Worm (Caenorhabditis elegans): ENCODE measurements around the gene col-2.

Gene col-2

ce11 chrIV:10056138-10056537 is 29.1 kb downstream of the col-2 start, which contains the start of gene T04B2.7 (continued):
- TF ChIP-seq rpc-1 (optimal IDR thresholded peaks at IDR 0.05) (no peak), rpc-1 (tag; optimal IDR thresholded peaks at IDR 0.05) (no peak), ceh-79 (tag; optimal IDR thresholded peaks at IDR 0.05) (no peak)

DNA sequence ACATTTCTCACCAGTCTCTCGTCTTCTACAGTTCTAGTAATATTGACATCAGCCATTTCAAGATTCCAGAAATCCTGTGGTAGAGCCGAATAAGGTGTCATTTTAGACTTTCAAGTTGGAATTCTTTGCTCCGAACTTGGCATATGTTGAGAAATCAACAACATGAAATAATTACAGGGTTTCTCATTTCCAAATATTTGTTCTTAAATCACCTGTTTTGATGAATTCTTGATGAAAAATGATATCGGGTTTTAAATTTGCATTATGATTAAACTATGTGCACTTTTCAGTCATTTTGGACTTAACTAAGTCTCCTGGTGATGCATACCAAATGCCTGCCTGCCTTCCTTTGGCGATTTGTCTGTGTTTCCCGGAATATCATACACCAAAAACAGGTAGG is 31.7 kb downstream of the col-2 start, which contains the start of gene srv-12:
srv-12 (minus strand) TSS at position 101 of the 400 bp plus-strand sequence.
- TF ChIP-seq snpc-1.1 (tag; optimal IDR thresholded peaks at IDR 0.05; ENCODE audit: insufficient read depth): no peak
- no peak for TF ChIP-seq hmg-20 (GFP tag; IDR thresholded peaks at IDR 0.05)
- no peak for TF ChIP-seq nhr-179 (tag; optimal IDR thresholded peaks at IDR 0.05)
- TF ChIP-seq Y67H2A.10 (GFP tag; conservative IDR thresholded peaks at IDR 0.05): no peak
- TF ChIP-seq madf-6 (GFP tag; IDR thresholded peaks at IDR 0.05): no peak
- no peak for TF ChIP-seq B0261.1 (tag; optimal IDR thresholded peaks at IDR 0.05)
- no peak for TF ChIP-seq chd-7 (tag; optimal IDR thresholded peaks at IDR 0.05)
- no peak for TF ChIP-seq C06A6.2 (GFP tag; conservative IDR thresholded peaks at IDR 0.05)
- TF ChIP-seq pha-4 (tag; optimal IDR thresholded peaks at IDR 0.05): no peak
- no peak for TF ChIP-seq nhr-80 (tag; optimal IDR thresholded peaks at IDR 0.05)
- TF ChIP-seq F55B11.4 (tag; optimal IDR thresholded peaks at IDR 0.05; ENCODE audit: borderline replicate concordance, insufficient read depth): no peak
- TF ChIP-seq mxl-1 (tag; optimal IDR thresholded peaks at IDR 0.05): no peak
- no peak for TF ChIP-seq Y53G8AR.9 (GFP tag; conservative IDR thresholded peaks at IDR 0.05)

- TF ChIP-seq him-1 (tag; optimal IDR thresholded peaks at IDR 0.05): no peak
- no peak for TF ChIP-seq chd-7 (tag; optimal IDR thresholded peaks at IDR 0.05)
- no peak for TF ChIP-seq pha-4 (tag; optimal IDR thresholded peaks at IDR 0.05)
- no peak for TF ChIP-seq fkh-3 (tag; optimal IDR thresholded peaks at IDR 0.05)
These were observed 34.2 kb downstream of the col-2 start, which contains the start of gene T04B2.8 for ce11 chrIV:10051088-10051487. TSS of gene T04B2.8 (minus strand) at chrIV:10051188.

ce11 chrIV:10048268-10048667 is 37.0 kb downstream of the col-2 start:
- TF ChIP-seq Y67H2A.10 (GFP tag; conservative IDR thresholded peaks at IDR 0.05): no peak
- no peak for TF ChIP-seq ztf-26 (tag; optimal IDR thresholded peaks at IDR 0.05)
- no peak for TF ChIP-seq F22D6.2 (tag; optimal IDR thresholded peaks at IDR 0.05)
- TF ChIP-seq Y53F4B.3 (GFP tag; IDR thresholded peaks at IDR 0.05): no peak
- no peak for TF ChIP-seq sdz-38 (tag; optimal IDR thresholded peaks at IDR 0.05)
- no peak for TF ChIP-seq ama-1 (optimal IDR thresholded peaks at IDR 0.05)
- TF ChIP-seq ama-1 (GFP tag; optimal IDR thresholded peaks at IDR 0.05): no peak
- TF ChIP-seq ekl-4 (GFP tag; IDR thresholded peaks at IDR 0.05): no peak
- no peak for TF ChIP-seq hsf-1 (GFP tag; IDR thresholded peaks at IDR 0.05)
- TF ChIP-seq bed-2 (GFP tag; IDR thresholded peaks at IDR 0.05): no peak
- TF ChIP-seq mxl-1 (tag; optimal IDR thresholded peaks at IDR 0.05): no peak
- TF ChIP-seq attf-6 (GFP tag; IDR thresholded peaks at IDR 0.05): no peak
- TF ChIP-seq repo-1 (tag; optimal IDR thresholded peaks at IDR 0.05): no peak
- no peak for TF ChIP-seq let-607 (tag; optimal IDR thresholded peaks at IDR 0.05)
- TF ChIP-seq B0019.2 (GFP tag; conservative IDR thresholded peaks at IDR 0.05): no peak
- TF ChIP-seq tbx-9 (tag; optimal IDR thresholded peaks at IDR 0.05; ENCODE audit: borderline replicate concordance): no peak
- no peak for TF ChIP-seq chd-7 (tag; optimal IDR thresholded peaks at IDR 0.05)

DNA sequence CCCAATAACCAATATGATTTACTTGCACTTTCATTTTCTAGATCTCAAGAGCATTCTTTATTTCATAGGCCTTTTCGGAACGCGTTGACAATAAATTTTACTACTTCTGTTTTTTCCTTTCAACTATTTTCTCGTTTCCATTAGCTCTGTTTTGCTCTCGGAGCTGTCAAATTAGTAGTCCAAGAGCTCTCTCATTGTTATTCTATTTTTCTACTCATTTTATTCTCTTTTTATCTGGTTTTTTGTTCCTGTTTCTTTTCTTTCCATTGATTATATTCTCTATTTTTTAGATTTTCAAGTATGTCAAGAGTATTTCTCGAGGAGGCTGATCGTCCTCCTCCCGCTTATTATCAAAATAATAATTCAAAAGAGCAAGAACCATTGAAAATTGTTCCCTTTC is 38.1 kb downstream of the col-2 start, which contains the start of gene T04B2.3:
T04B2.3 (plus strand) TSS at position 301 of the 400 bp plus-strand sequence.
- TF ChIP-seq akir-1 (GFP tag; optimal IDR thresholded peaks at IDR 0.05): no peak
- TF ChIP-seq hlh-26 (GFP tag; conservative IDR thresholded peaks at IDR 0.05): no peak
- TF ChIP-seq rec-8 (tag; optimal IDR thresholded peaks at IDR 0.05): no peak
- no peak for TF ChIP-seq lsl-1 (GFP tag; optimal IDR thresholded peaks at IDR 0.05)
- TF ChIP-seq sptf-2 (GFP tag; optimal IDR thresholded peaks at IDR 0.05): no peak
- no peak for TF ChIP-seq egrh-3 (GFP tag; IDR thresholded peaks at IDR 0.05)
- TF ChIP-seq attf-5 (GFP tag; optimal IDR thresholded peaks at IDR 0.05): no peak
- no peak for TF ChIP-seq aptf-3 (GFP tag; IDR thresholded peaks at IDR 0.05)
- no peak for TF ChIP-seq mcd-1 (GFP tag; IDR thresholded peaks at IDR 0.05)
- no peak for TF ChIP-seq unc-130 (GFP tag; optimal IDR thresholded peaks at IDR 0.05)
- no peak for TF ChIP-seq B0019.2 (GFP tag; conservative IDR thresholded peaks at IDR 0.05)
- no peak for TF ChIP-seq zim-3 (tag; optimal IDR thresholded peaks at IDR 0.05)
- no peak for TF ChIP-seq F22D6.2 (tag; optimal IDR thresholded peaks at IDR 0.05)
- no peak for TF ChIP-seq F10E7.11 (tag; optimal IDR thresholded peaks at IDR 0.05)
- TF ChIP-seq Y53F4B.3 (GFP tag; IDR thresholded peaks at IDR 0.05): no peak
- no peak for TF ChIP-seq egl-18 (GFP tag; IDR thresholded peaks at IDR 0.05)

All from whole organism, young adult.